Worm (Caenorhabditis elegans): ENCODE data around the gene nhr-41.

Gene nhr-41

ce11 chrIV:1403960-1404359, 17.9 kb downstream of the nhr-41 start:
- no peak for TF ChIP-seq unc-3 (GFP tag; conservative IDR thresholded peaks at IDR 0.05)
- TF ChIP-seq unc-3 (tag; optimal IDR thresholded peaks at IDR 0.05): no peak
- TF ChIP-seq ceh-19 (GFP tag; optimal IDR thresholded peaks at IDR 0.05): no peak
- TF ChIP-seq unc-86 (tag; optimal IDR thresholded peaks at IDR 0.05): no peak
- no peak for TF ChIP-seq tbx-7 (tag; optimal IDR thresholded peaks at IDR 0.05)

DNA sequence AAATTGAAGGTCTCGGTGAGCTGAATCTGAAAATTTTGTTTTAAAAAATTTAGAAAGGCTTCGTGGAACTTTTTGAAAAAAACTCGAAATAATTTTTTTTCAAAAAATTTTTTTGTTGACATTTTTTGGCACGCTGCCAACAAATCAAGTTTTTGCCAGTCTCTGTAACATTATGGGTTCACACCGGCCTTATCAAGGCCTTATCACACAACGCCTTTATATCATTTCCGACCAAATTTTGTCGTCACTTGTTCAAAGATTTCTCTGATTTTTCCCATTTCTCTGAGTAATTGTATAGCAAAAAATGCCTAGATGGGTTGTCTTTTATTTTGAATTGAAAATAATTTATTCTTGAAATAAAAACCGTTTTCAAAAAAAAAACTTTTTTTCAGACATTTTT, 19.8 kb downstream of the nhr-41 start:
- peak; percentile 69 for TF ChIP-seq elt-2 (tag; optimal IDR thresholded peaks at IDR 0.05)
- TF ChIP-seq tbx-7 (tag; optimal IDR thresholded peaks at IDR 0.05): no peak
- TF ChIP-seq mec-3 (tag; optimal IDR thresholded peaks at IDR 0.05; ENCODE audit: borderline replicate concordance): no peak
- no peak for TF ChIP-seq zip-5 (tag; optimal IDR thresholded peaks at IDR 0.05)
- TF ChIP-seq pag-3 (tag; optimal IDR thresholded peaks at IDR 0.05; ENCODE audit: borderline replicate concordance): no peak
- TF ChIP-seq ahr-1 (tag; optimal IDR thresholded peaks at IDR 0.05): no peak

ce11 chrIV:1406267-1406666, 20.3 kb downstream of the nhr-41 start, which contains the start of gene spp-31:
spp-31 (plus strand) TSS chrIV:1406567.
- TF ChIP-seq ceh-6 (GFP tag; optimal IDR thresholded peaks at IDR 0.05) (no peak), fkh-10 (GFP tag; optimal IDR thresholded peaks at IDR 0.05) (no peak)

ce11 chrIV:1407049-1407448, 21.0 kb downstream of the nhr-41 start:
- TF ChIP-seq ceh-6 (GFP tag; optimal IDR thresholded peaks at IDR 0.05) (no peak), fkh-10 (GFP tag; optimal IDR thresholded peaks at IDR 0.05) (no peak), ama-1 (optimal IDR thresholded peaks at IDR 0.05) (no peak), unc-55 (GFP tag; optimal IDR thresholded peaks at IDR 0.05) (no peak), madf-2 (tag; optimal IDR thresholded peaks at IDR 0.05) (no peak), ceh-22 (tag; optimal IDR thresholded peaks at IDR 0.05) (no peak), pha-4 (tag; optimal IDR thresholded peaks at IDR 0.05) (no peak), hlh-15 (tag; optimal IDR thresholded peaks at IDR 0.05) (no peak), T23F11.4 (GFP tag; optimal IDR thresholded peaks at IDR 0.05) (no peak), odd-2 (tag; optimal IDR thresholded peaks at IDR 0.05) (no peak), gmeb-2 (tag; optimal IDR thresholded peaks at IDR 0.05) (no peak), lin-11 (tag; optimal IDR thresholded peaks at IDR 0.05) (no peak), nhr-11 (tag; optimal IDR thresholded peaks at IDR 0.05) (no peak), ceh-14 (tag; optimal IDR thresholded peaks at IDR 0.05) (no peak)

- TF ChIP-seq pag-3 (tag; optimal IDR thresholded peaks at IDR 0.05; ENCODE audit: borderline replicate concordance): no peak
- TF ChIP-seq ceh-31 (tag; optimal IDR thresholded peaks at IDR 0.05): no peak
- TF ChIP-seq pha-4 (tag; optimal IDR thresholded peaks at IDR 0.05): no peak
- no peak for TF ChIP-seq pros-1 (tag; optimal IDR thresholded peaks at IDR 0.05)
- no peak for TF ChIP-seq ceh-22 (tag; optimal IDR thresholded peaks at IDR 0.05)
- no peak for TF ChIP-seq hlh-13 (GFP tag; optimal IDR thresholded peaks at IDR 0.05)
- no peak for TF ChIP-seq elt-4 (tag; optimal IDR thresholded peaks at IDR 0.05)
- TF ChIP-seq pax-1 (tag; optimal IDR thresholded peaks at IDR 0.05): no peak
- TF ChIP-seq T23F11.4 (GFP tag; optimal IDR thresholded peaks at IDR 0.05): no peak
- TF ChIP-seq unc-55 (GFP tag; optimal IDR thresholded peaks at IDR 0.05): no peak
- no peak for TF ChIP-seq sdc-2 (tag; optimal IDR thresholded peaks at IDR 0.05)
Measured at ce11 chrIV:1407507-1407906, 21.5 kb downstream of the nhr-41 start.

- TF ChIP-seq ceh-48 (tag; optimal IDR thresholded peaks at IDR 0.05): peak; percentile 91
- TF ChIP-seq unc-3 (GFP tag; conservative IDR thresholded peaks at IDR 0.05): no peak
- no peak for TF ChIP-seq unc-3 (tag; optimal IDR thresholded peaks at IDR 0.05)
Measured at ce11 chrIV:1408137-1408536, 22.1 kb downstream of the nhr-41 start.

DNA sequence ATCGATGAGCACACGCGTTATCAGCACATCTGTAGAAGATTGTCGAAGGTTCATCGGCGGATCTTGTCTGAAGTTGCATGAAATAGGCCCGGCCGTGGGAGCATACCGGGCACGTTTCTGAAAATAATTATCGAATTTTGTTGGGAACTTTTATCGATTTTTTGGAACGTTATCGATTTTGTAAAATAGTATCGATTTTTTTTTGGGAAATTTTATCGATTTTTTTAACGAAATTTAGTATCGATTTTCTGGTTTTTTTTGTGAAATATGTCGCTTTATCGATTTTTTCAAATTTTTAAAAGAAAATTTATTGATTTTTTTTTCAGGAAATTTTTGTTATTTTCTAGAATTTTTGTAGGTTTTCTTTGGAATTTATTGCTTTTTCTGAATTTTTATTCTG, 22.7 kb downstream of the nhr-41 start:
- no peak for TF ChIP-seq ceh-19 (GFP tag; optimal IDR thresholded peaks at IDR 0.05)
- no peak for TF ChIP-seq ttx-3 (tag; optimal IDR thresholded peaks at IDR 0.05)
- no peak for TF ChIP-seq hlh-13 (GFP tag; optimal IDR thresholded peaks at IDR 0.05)
- TF ChIP-seq hlh-30 (tag; optimal IDR thresholded peaks at IDR 0.05; ENCODE audit: insufficient read depth): no peak
- no peak for TF ChIP-seq tbx-2 (tag; optimal IDR thresholded peaks at IDR 0.05)
- no peak for TF ChIP-seq ceh-22 (tag; optimal IDR thresholded peaks at IDR 0.05)
- no peak for TF ChIP-seq dve-1 (tag; optimal IDR thresholded peaks at IDR 0.05)

Measured in whole organism, late embryonic.